Worm (Caenorhabditis elegans): Measurements from ENCODE around the gene F59B10.6.

F59B10.6 gene

DNA sequence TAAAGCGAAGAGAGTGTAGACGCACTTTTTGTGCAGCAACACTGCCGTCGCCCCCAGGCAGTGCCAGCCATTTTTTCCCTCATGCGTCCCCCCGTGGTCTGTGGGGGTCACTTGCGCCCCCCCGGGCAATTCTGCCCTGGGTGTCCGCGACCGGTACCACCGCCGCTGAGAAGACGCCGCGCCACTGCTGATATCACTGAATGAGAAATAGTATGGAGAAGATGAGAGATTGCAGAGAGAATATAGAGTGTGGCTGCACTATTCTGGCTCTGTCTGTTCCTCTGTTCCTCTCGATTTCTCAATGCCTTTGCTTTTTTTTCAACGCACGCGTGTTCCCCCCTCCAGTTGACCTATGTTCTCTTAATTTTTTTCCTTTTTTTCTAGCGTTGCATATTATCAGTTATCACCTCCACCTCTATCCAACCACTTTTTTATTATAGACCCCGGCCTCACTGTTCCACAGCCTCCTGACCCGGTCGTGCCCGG is 3.4 kb upstream of the F59B10.6 start, which contains the start of gene mab-10 (continued):
- TF ChIP-seq ceh-44 (GFP tag; IDR thresholded peaks at IDR 0.05) (no peak), lin-13 (GFP tag; optimal IDR thresholded peaks at IDR 0.05) (no peak), gei-8 (GFP tag; optimal IDR thresholded peaks at IDR 0.05) (peak; percentile 20), snpc-4 (tag; optimal IDR thresholded peaks at IDR 0.05) (no peak), dmd-8 (GFP tag; IDR thresholded peaks at IDR 0.05) (no peak), vab-7 (GFP tag; IDR thresholded peaks at IDR 0.05) (0 out of 2 replicates have a peak, but pooled peaks have one; percentile 20), F10B5.3 (tag; optimal IDR thresholded peaks at IDR 0.05) (no peak), tra-1 (GFP tag; IDR thresholded peaks at IDR 0.05) (no peak), ces-1 (GFP tag; optimal IDR thresholded peaks at IDR 0.05) (no peak), fkh-10 (GFP tag; optimal IDR thresholded peaks at IDR 0.05) (no peak), daf-8 (GFP tag; IDR thresholded peaks at IDR 0.05) (no peak), set-16 (GFP tag; IDR thresholded peaks at IDR 0.05) (peak; percentile 98), saeg-2 (GFP tag; IDR thresholded peaks at IDR 0.05) (no peak), fos-1 (tag; optimal IDR thresholded peaks at IDR 0.05) (no peak), mdl-1 (tag; optimal IDR thresholded peaks at IDR 0.05) (peak; percentile 14 to 80), arid-1 (GFP tag; conservative IDR thresholded peaks at IDR 0.05) (no peak), pqm-1 (tag; optimal IDR thresholded peaks at IDR 0.05) (peak; percentile 15), ceh-62 (tag; optimal IDR thresholded peaks at IDR 0.05) (no peak), lin-29 (GFP tag; IDR thresholded peaks at IDR 0.05) (no peak), lin-1 (GFP tag; IDR thresholded peaks at IDR 0.05) (peak; percentile 23; the same call in 1 of the 2 replicates), duxl-1 (tag; optimal IDR thresholded peaks at IDR 0.05; ENCODE audit: poor library complexity) (peak; percentile 20), zfp-2 (tag; optimal IDR thresholded peaks at IDR 0.05) (no peak), T20F7.1 (GFP tag; optimal IDR thresholded peaks at IDR 0.05) (no peak), lir-3 (tag; optimal IDR thresholded peaks at IDR 0.05) (no peak), tag-97 (GFP tag; IDR thresholded peaks at IDR 0.05) (no peak), nhr-25 (tag; optimal IDR thresholded peaks at IDR 0.05; ENCODE audit: borderline replicate concordance, insufficient read depth) (peak; percentile 85), nhr-6 (tag; optimal IDR thresholded peaks at IDR 0.05) (peak; percentile 46), Y48G9A.11 (GFP tag; IDR thresholded peaks at IDR 0.05) (no peak), attf-4 (tag; optimal IDR thresholded peaks at IDR 0.05) (no peak), nhr-111 (GFP tag; optimal IDR thresholded peaks at IDR 0.05) (no peak), mxl-2 (GFP tag; conservative IDR thresholded peaks at IDR 0.05) (no peak), dve-1 (tag; optimal IDR thresholded peaks at IDR 0.05; ENCODE audit: insufficient read depth) (peak; percentile 67), nhr-77 (tag; optimal IDR thresholded peaks at IDR 0.05) (no peak), hmg-1.1 (GFP tag; IDR thresholded peaks at IDR 0.05) (peak; percentile 78), spr-1 (tag; optimal IDR thresholded peaks at IDR 0.05) (no peak), nhr-48 (tag; optimal IDR thresholded peaks at IDR 0.05) (peak; percentile 20), ztf-11 (tag; optimal IDR thresholded peaks at IDR 0.05) (no peak), ceh-28 (tag; optimal IDR thresholded peaks at IDR 0.05) (no peak), sdz-12 (GFP tag; optimal IDR thresholded peaks at IDR 0.05) (no peak), rbr-2 (tag; optimal IDR thresholded peaks at IDR 0.05) (peak; percentile 52), Y105C5A.15 (GFP tag; IDR thresholded peaks at IDR 0.05) (no peak), mxl-3 (GFP tag; optimal IDR thresholded peaks at IDR 0.05) (peak; percentile 83), nhr-42 (GFP tag; IDR thresholded peaks at IDR 0.05) (no peak), hif-1 (tag; optimal IDR thresholded peaks at IDR 0.05) (peak in 1 of 2 experiments; percentile 63), ama-1 (optimal IDR thresholded peaks at IDR 0.05) (no peak), lin-39 (tag; optimal IDR thresholded peaks at IDR 0.05) (no peak), ztf-7 (tag; optimal IDR thresholded peaks at IDR 0.05) (no peak), nhr-76 (tag; optimal IDR thresholded peaks at IDR 0.05) (no peak), dmd-6 (GFP tag; IDR thresholded peaks at IDR 0.05) (peak; percentile 44), unc-39 (tag; optimal IDR thresholded peaks at IDR 0.05) (no peak), nhr-237 (tag; optimal IDR thresholded peaks at IDR 0.05) (no peak), ceh-32 (tag; optimal IDR thresholded peaks at IDR 0.05; ENCODE audit: poor library complexity) (peak; percentile 40)

Measured in whole organism, L4 larva.